Worm (Caenorhabditis elegans): ENCODE results near the gene spk-1.

Gene spk-1

DNA sequence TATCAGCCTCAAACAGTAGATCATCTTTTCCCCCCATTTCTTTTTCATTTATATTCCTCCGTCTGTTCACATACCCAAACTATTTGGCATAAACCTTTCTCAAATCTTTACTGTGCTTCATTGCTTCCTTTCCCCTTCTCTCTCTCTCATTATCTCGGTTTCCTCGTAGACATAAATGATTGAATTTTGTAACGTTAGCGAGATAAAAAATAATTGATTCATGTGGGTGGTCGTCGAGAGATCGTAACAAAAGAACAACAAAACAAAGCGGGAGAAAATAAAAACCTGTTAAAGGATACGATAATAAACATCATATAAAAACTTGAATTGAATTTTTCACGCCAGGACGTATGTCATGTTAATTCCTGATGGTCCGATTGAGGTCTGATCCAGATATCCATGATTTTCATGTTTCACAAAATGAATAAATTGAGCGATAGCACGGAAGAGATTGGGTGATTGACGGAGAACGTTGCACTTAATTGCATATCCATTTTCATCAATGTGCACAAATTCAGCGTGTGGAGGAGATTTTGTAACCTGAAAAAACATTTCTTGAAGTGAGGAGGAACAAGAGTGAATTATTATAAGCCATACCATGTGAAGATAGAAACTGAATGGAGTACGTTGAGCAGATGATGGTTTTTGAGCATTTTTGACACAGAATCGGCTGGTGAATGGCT, 6.5 kb downstream of the spk-1 start:
- TF ChIP-seq unc-62 (GFP tag; optimal IDR thresholded peaks at IDR 0.05) (no peak), ceh-27 (GFP tag; optimal IDR thresholded peaks at IDR 0.05) (no peak), hlh-12 (tag; optimal IDR thresholded peaks at IDR 0.05) (no peak), pbrm-1 (GFP tag; IDR thresholded peaks at IDR 0.05) (no peak), bed-1 (GFP tag; IDR thresholded peaks at IDR 0.05) (no peak), ccch-3 (GFP tag; optimal IDR thresholded peaks at IDR 0.05) (no peak), bed-2 (GFP tag; IDR thresholded peaks at IDR 0.05) (no peak), nhr-179 (tag; optimal IDR thresholded peaks at IDR 0.05) (no peak), lin-54 (GFP tag; optimal IDR thresholded peaks at IDR 0.05) (peak; percentile 48), Y95B8A.8 (GFP tag; IDR thresholded peaks at IDR 0.05) (peak; percentile 75), rcor-1 (GFP tag; IDR thresholded peaks at IDR 0.05) (no peak), F10E7.11 (tag; optimal IDR thresholded peaks at IDR 0.05) (no peak), ztf-18 (tag; optimal IDR thresholded peaks at IDR 0.05) (no peak), sea-2 (GFP tag; IDR thresholded peaks at IDR 0.05) (no peak), ztf-28 (GFP tag; IDR thresholded peaks at IDR 0.05) (no peak), cebp-2 (GFP tag; IDR thresholded peaks at IDR 0.05) (no peak), lin-40 (tag; optimal IDR thresholded peaks at IDR 0.05) (no peak), C06A6.2 (GFP tag; conservative IDR thresholded peaks at IDR 0.05) (no peak), F52B5.7 (tag; optimal IDR thresholded peaks at IDR 0.05) (no peak), die-1 (tag; optimal IDR thresholded peaks at IDR 0.05) (no peak), B0336.3 (GFP tag; IDR thresholded peaks at IDR 0.05) (peak; percentile 89), snpc-4 (GFP tag; optimal IDR thresholded peaks at IDR 0.05) (no peak), snpc-4 (tag; optimal IDR thresholded peaks at IDR 0.05) (peak in 1 of 4 experiments; percentile 40), attf-3 (GFP tag; conservative IDR thresholded peaks at IDR 0.05) (no peak), let-607 (tag; optimal IDR thresholded peaks at IDR 0.05) (peak in 1 of 2 experiments; percentile 13), lin-26 (GFP tag; IDR thresholded peaks at IDR 0.05) (no peak), dox-1 (GFP tag; IDR thresholded peaks at IDR 0.05) (no peak; the same call in 1 of the 2 replicates), mcd-1 (GFP tag; IDR thresholded peaks at IDR 0.05) (0 out of 2 replicates have a peak, but pooled peaks have one; percentile 20), xnd-1 (tag; optimal IDR thresholded peaks at IDR 0.05) (peak; percentile 48), hsf-1 (GFP tag; IDR thresholded peaks at IDR 0.05) (0 out of 2 replicates have a peak, but pooled peaks have one; percentile 24), B0035.1 (tag; optimal IDR thresholded peaks at IDR 0.05) (peak; percentile 20), ztf-26 (tag; optimal IDR thresholded peaks at IDR 0.05) (no peak), F49E8.2 (tag; optimal IDR thresholded peaks at IDR 0.05; ENCODE audit: insufficient read depth) (peak; percentile 58), ceh-79 (tag; optimal IDR thresholded peaks at IDR 0.05) (no peak), nhr-80 (tag; optimal IDR thresholded peaks at IDR 0.05) (no peak), nhr-90 (tag; optimal IDR thresholded peaks at IDR 0.05) (no peak), hmg-1.2 (GFP tag; IDR thresholded peaks at IDR 0.05) (no peak), lir-1 (GFP tag; conservative IDR thresholded peaks at IDR 0.05) (no peak), nhr-120 (GFP tag; IDR thresholded peaks at IDR 0.05) (no peak), pha-4 (tag; optimal IDR thresholded peaks at IDR 0.05) (no peak), unc-130 (GFP tag; optimal IDR thresholded peaks at IDR 0.05) (peak; percentile 27), lsl-1 (GFP tag; optimal IDR thresholded peaks at IDR 0.05) (peak; percentile 1), hrde-1 (tag; optimal IDR thresholded peaks at IDR 0.05; ENCODE audit: borderline replicate concordance) (peak; percentile 73), hlh-26 (GFP tag; conservative IDR thresholded peaks at IDR 0.05) (no peak), nfyb-1 (GFP tag; IDR thresholded peaks at IDR 0.05) (no peak), aptf-3 (GFP tag; IDR thresholded peaks at IDR 0.05) (no peak), ZK185.1 (tag; optimal IDR thresholded peaks at IDR 0.05; ENCODE audit: poor library complexity, severe bottlenecking) (no peak), T07F8.4 (tag; optimal IDR thresholded peaks at IDR 0.05) (no peak)
